Worm (Caenorhabditis elegans): ENCODE data around the gene der-2.

DNA sequence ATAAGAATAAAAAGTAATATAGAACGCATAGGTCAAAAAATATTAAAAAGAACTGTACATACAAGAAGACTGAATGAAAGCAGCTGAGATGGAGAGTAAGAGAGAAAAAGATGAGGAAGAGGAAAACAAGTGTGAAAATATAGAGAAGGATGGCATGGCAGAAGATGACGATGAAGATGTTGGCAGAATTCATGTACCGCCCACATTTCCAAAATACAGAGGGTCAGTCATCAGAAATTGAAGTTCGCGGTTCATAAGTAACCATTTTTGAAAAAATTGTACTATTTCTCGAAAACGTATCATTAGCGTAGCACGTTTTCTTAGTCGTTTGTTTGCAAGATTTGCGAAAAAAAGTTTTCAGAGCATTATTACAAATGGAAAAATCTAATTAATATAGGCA, 24.8 kb upstream of the der-2 start, which contains the start of gene zmp-6:
- TF ChIP-seq lin-13 (GFP tag; optimal IDR thresholded peaks at IDR 0.05), result no peak
- no peak for TF ChIP-seq nhr-28 (tag; optimal IDR thresholded peaks at IDR 0.05)
- no peak for TF ChIP-seq snpc-4 (tag; optimal IDR thresholded peaks at IDR 0.05)
- no peak for TF ChIP-seq jun-1 (tag; optimal IDR thresholded peaks at IDR 0.05)
- no peak for TF ChIP-seq dpl-1 (GFP tag; optimal IDR thresholded peaks at IDR 0.05)
- TF ChIP-seq fos-1 (tag; optimal IDR thresholded peaks at IDR 0.05), result no peak
- TF ChIP-seq nhr-11 (tag; optimal IDR thresholded peaks at IDR 0.05), result no peak
- TF ChIP-seq zfp-2 (tag; optimal IDR thresholded peaks at IDR 0.05), result no peak
- TF ChIP-seq F26F4.8 (GFP tag; conservative IDR thresholded peaks at IDR 0.05), result no peak
- TF ChIP-seq unc-62 (GFP tag; optimal IDR thresholded peaks at IDR 0.05 in 1 of 2), result peak in 1 of 2 experiments; percentile 44
- no peak for TF ChIP-seq unc-62 (tag; optimal IDR thresholded peaks at IDR 0.05)
- no peak for TF ChIP-seq nhr-6 (tag; optimal IDR thresholded peaks at IDR 0.05)
- TF ChIP-seq lin-39 (tag; optimal IDR thresholded peaks at IDR 0.05), result no peak
- no peak for TF ChIP-seq F49E8.2 (tag; optimal IDR thresholded peaks at IDR 0.05; ENCODE audit: borderline replicate concordance)
